Fruit fly (Drosophila melanogaster) whole organism, embryonic: ENCODE measurements around the gene CG11454.

Experiments
- CG10565 ChIP-seq: fragments of 200-800 bp; sonication (Bioruptor generic); optimal IDR thresholded peaks from 3 replicates; lab custom pipeline; 2016; ENCODE audit warnings: missing biosample characterization, mild to moderate bottlenecking, missing genetic modification characterization
- CG12299 ChIP-seq: fragments of 200-800 bp; sonication (Bioruptor generic); optimal IDR thresholded peaks from 2 replicates; lab custom pipeline; 2018; ENCODE audit warnings: missing biosample characterization, mild to moderate bottlenecking, missing genetic modification characterization
- CG12744 ChIP-seq: fragments of 200-800 bp; sonication (Bioruptor generic); optimal IDR thresholded peaks from 2 replicates; lab custom pipeline; 2016; ENCODE audit warnings: missing biosample characterization, missing genetic modification characterization
- CG12769 ChIP-seq: fragments of 200-800 bp; sonication (Bioruptor generic); optimal IDR thresholded peaks from 2 replicates; lab custom pipeline; 2019; ENCODE audit warnings: missing biosample characterization, mild to moderate bottlenecking, missing genetic modification characterization, moderate library complexity
- CG14710 ChIP-seq: fragments of 200-800 bp; sonication (Bioruptor generic); optimal IDR thresholded peaks from 3 replicates; lab custom pipeline; 2019; ENCODE audit warnings: missing biosample characterization, mild to moderate bottlenecking, missing genetic modification characterization, moderate library complexity
- CG14860 ChIP-seq: fragments of 200-800 bp; sonication (Bioruptor generic); IDR thresholded peaks from 3 replicates; pipeline ENCODE4 v1.3.6; 2022; ENCODE audit warnings: missing biosample characterization, missing genetic modification characterization; ENCODE audit not compliant: partially characterized antibody
- CG1602 ChIP-seq: fragments of 200-800 bp; sonication (Bioruptor generic); optimal IDR thresholded peaks from 3 replicates; lab custom pipeline; 2016; ENCODE audit warnings: missing biosample characterization, missing genetic modification characterization
- CG17829 ChIP-seq: fragments of 200-800 bp; optimal IDR thresholded peaks from 2 replicates; lab custom pipeline; 2019; ENCODE audit warnings: missing biosample characterization, mild to moderate bottlenecking, missing genetic modification characterization, moderate library complexity
- CG2875 ChIP-seq: fragments of 200-800 bp; sonication (Bioruptor generic); optimal IDR thresholded peaks from 2 replicates; lab custom pipeline; 2017; ENCODE audit warnings: missing biosample characterization, mild to moderate bottlenecking, missing genetic modification characterization, missing genetic modification reagents
- CG33557 ChIP-seq: fragments of 200-800 bp; sonication (Bioruptor generic); optimal IDR thresholded peaks from 2 replicates; lab custom pipeline; 2019; ENCODE audit warnings: missing biosample characterization, mild to moderate bottlenecking, missing genetic modification characterization, moderate library complexity
- CG42726 ChIP-seq: fragments of 200-800 bp; sonication (Bioruptor generic); IDR thresholded peaks from 2 replicates; pipeline ENCODE4 v1.3.6; 2022; ENCODE audit warnings: missing biosample characterization, missing genetic modification characterization; ENCODE audit not compliant: partially characterized antibody
- CG6791 ChIP-seq: fragments of 200-800 bp; sonication (Bioruptor generic); IDR thresholded peaks from 3 replicates; pipeline ENCODE4 v1.3.6; 2022; ENCODE audit warnings: missing biosample characterization, missing genetic modification characterization; ENCODE audit not compliant: partially characterized antibody
- CG6854 ChIP-seq: fragments of 200-800 bp; sonication (Bioruptor generic); optimal IDR thresholded peaks from 3 replicates; lab custom pipeline; 2017; ENCODE audit warnings: missing biosample characterization, mild to moderate bottlenecking, missing genetic modification characterization
- CG8924 ChIP-seq: fragments of 200-800 bp; optimal IDR thresholded peaks from 3 replicates; lab custom pipeline; 2019; ENCODE audit warnings: missing biosample characterization, mild to moderate bottlenecking, missing genetic modification characterization, moderate library complexity
- CrebB ChIP-seq: fragments of 200-800 bp; sonication (Bioruptor generic); optimal IDR thresholded peaks from 3 replicates; lab custom pipeline; 2018; ENCODE audit warnings: missing biosample characterization, mild to moderate bottlenecking, missing genetic modification characterization
- E2f2 ChIP-seq: fragments of 200-800 bp; sonication (Bioruptor generic); IDR thresholded peaks from 2 replicates; pipeline ENCODE4 v1.3.6; 2022; ENCODE audit warnings: missing biosample characterization, missing genetic modification characterization
- Gug ChIP-seq: fragments of 200-800 bp; sonication (Bioruptor generic); IDR thresholded peaks from 4 replicates; pipeline ENCODE4 v1.3.6; 2022; ENCODE audit warnings: missing biosample characterization, missing genetic modification characterization
- HLH3B ChIP-seq: fragments of 200-800 bp; sonication (Bioruptor generic); IDR thresholded peaks from 2 replicates; pipeline ENCODE4 v1.3.6; 2022; ENCODE audit warnings: missing biosample characterization, missing genetic modification characterization
- Hey ChIP-seq: fragments of 200-800 bp; sonication (Bioruptor generic); optimal IDR thresholded peaks from 3 replicates; lab custom pipeline; 2018; ENCODE audit warnings: missing biosample characterization, mild to moderate bottlenecking, missing genetic modification characterization
- Hr51 ChIP-seq, 2 experiments: fragments of 200-800 bp; sonication (Bioruptor generic); optimal IDR thresholded peaks; 2 replicates in 1 of 2; 3 replicates in 1 of 2; lab custom pipeline; 2016 to 2018; ENCODE audit warnings: missing biosample characterization in 2 of 2, missing genetic modification characterization in 2 of 2, mild to moderate bottlenecking in 1 of 2, moderate library complexity in 1 of 2
- Med ChIP-seq: fragments of 200-800 bp; sonication (Bioruptor generic); peaks from one replicate; lab custom pipeline; 2016; ENCODE audit warnings: missing biosample characterization, missing genetic modification characterization, mild to moderate bottlenecking, inconsistent platforms, moderate library complexity
- Meics ChIP-seq: fragments of 200-800 bp; sonication (Bioruptor generic); optimal IDR thresholded peaks from 2 replicates; lab custom pipeline; 2017; ENCODE audit warnings: missing biosample characterization, mild to moderate bottlenecking, missing genetic modification characterization
- Nf-YA ChIP-seq: fragments of 200-800 bp; sonication (Bioruptor generic); IDR thresholded peaks from 2 replicates; pipeline ENCODE4 v1.3.6; 2022; ENCODE audit warnings: missing biosample characterization, missing genetic modification characterization
- Rfx ChIP-seq: fragments of 200-800 bp; sonication (Bioruptor generic); IDR thresholded peaks from 2 replicates; pipeline ENCODE4 v1.3.6; 2022; ENCODE audit warnings: missing biosample characterization, missing genetic modification characterization
- Scr ChIP-seq: fragments of 200-800 bp; sonication (Bioruptor generic); IDR thresholded peaks from 2 replicates; pipeline ENCODE4 v1.3.6; 2022; ENCODE audit warnings: missing biosample characterization, missing genetic modification characterization; ENCODE audit not compliant: partially characterized antibody
- Sry-δ ChIP-seq: fragments of 200-800 bp; sonication (Bioruptor generic); optimal IDR thresholded peaks from 2 replicates; lab custom pipeline; 2016; ENCODE audit warnings: missing biosample characterization, missing genetic modification characterization
- Stat92E ChIP-seq, 3 experiments: fragments of >200 bp in 2 of 3; fragments of 200-800 bp in 1 of 3; sonication (Bioruptor generic) in 1 of 3; optimal IDR thresholded peaks; 2 replicates each; lab custom pipeline; 2017 to 2019; ENCODE audit warnings: missing biosample characterization in 3 of 3, missing genetic modification characterization in 3 of 3, mild to moderate bottlenecking in 1 of 3, moderate library complexity in 1 of 3
- ara ChIP-seq: fragments of 200-800 bp; sonication (Bioruptor generic); IDR thresholded peaks from 2 replicates; pipeline ENCODE4 v1.3.6; 2022; ENCODE audit warnings: missing biosample characterization, missing genetic modification characterization
- bigmax ChIP-seq: fragments of 200-800 bp; sonication (Bioruptor generic); optimal IDR thresholded peaks from 2 replicates; lab custom pipeline; 2018; ENCODE audit warnings: missing biosample characterization, mild to moderate bottlenecking, missing genetic modification characterization
- bowl ChIP-seq: fragments of 200-800 bp; sonication (Bioruptor generic); IDR thresholded peaks from 2 replicates; pipeline ENCODE4 v1.3.6; 2022; ENCODE audit warnings: missing biosample characterization, missing genetic modification characterization
- ewg ChIP-seq: fragments of 200-800 bp; sonication (Bioruptor generic); optimal IDR thresholded peaks from 3 replicates; lab custom pipeline; 2017; ENCODE audit warnings: mild to moderate bottlenecking, missing biosample characterization, missing genetic modification reagents, missing genetic modification characterization
- exex ChIP-seq: fragments of 200-800 bp; sonication (Bioruptor generic); optimal IDR thresholded peaks from 4 replicates; lab custom pipeline; 2018; ENCODE audit warnings: missing biosample characterization, mild to moderate bottlenecking, missing genetic modification characterization, moderate library complexity
- her ChIP-seq: fragments of 200-800 bp; sonication (Bioruptor generic); optimal IDR thresholded peaks from 2 replicates; lab custom pipeline; 2016; ENCODE audit warnings: missing biosample characterization, missing genetic modification characterization
- insv ChIP-seq, 2 experiments: fragments of 200-800 bp; sonication (Bioruptor generic); optimal IDR thresholded peaks; 3 replicates each; lab custom pipeline; 2016 to 2018; ENCODE audit warnings: missing biosample characterization in 2 of 2, missing genetic modification characterization in 2 of 2
- inv ChIP-seq: fragments of 200-800 bp; sonication (Bioruptor generic); IDR thresholded peaks from 2 replicates; pipeline ENCODE4 v1.3.6; 2022; ENCODE audit warnings: missing biosample characterization, missing genetic modification characterization; ENCODE audit not compliant: partially characterized antibody
- mirr ChIP-seq: fragments of 200-800 bp; sonication (Bioruptor generic); optimal IDR thresholded peaks from 3 replicates; lab custom pipeline; 2018; ENCODE audit warnings: missing biosample characterization, mild to moderate bottlenecking, missing genetic modification characterization
- odd ChIP-seq: fragments of 200-800 bp; sonication (Bioruptor generic); optimal IDR thresholded peaks from 2 replicates; lab custom pipeline; 2017; ENCODE audit warnings: missing biosample characterization, mild to moderate bottlenecking, missing genetic modification characterization
- pan ChIP-seq, 4 experiments: fragments of >200 bp in 3 of 4; fragments of 200-800 bp in 1 of 4; sonication (Bioruptor generic) in 1 of 4; optimal IDR thresholded peaks in 3 of 4; IDR thresholded peaks in 1 of 4; 2 replicates each; pipeline versions ENCODE4 v1.3.6 to Lab custom; 2017 to 2022; ENCODE audit warnings: missing biosample characterization in 2 of 4, missing genetic modification characterization in 2 of 4, mixed read lengths in 1 of 4
- phol ChIP-seq: fragments of 200-800 bp; sonication (Bioruptor generic); optimal IDR thresholded peaks from 3 replicates; lab custom pipeline; 2018; ENCODE audit warnings: missing biosample characterization, mild to moderate bottlenecking, missing genetic modification characterization, moderate library complexity
- repo ChIP-seq: fragments of 200-800 bp; sonication (Bioruptor generic); optimal IDR thresholded peaks from 2 replicates; lab custom pipeline; 2016; ENCODE audit warnings: missing biosample characterization, missing genetic modification characterization
- salm ChIP-seq: fragments of 200-800 bp; sonication (Bioruptor generic); optimal IDR thresholded peaks from 2 replicates; lab custom pipeline; 2018; ENCODE audit warnings: missing biosample characterization, mild to moderate bottlenecking, missing genetic modification characterization
- sens ChIP-seq: fragments of 200-800 bp; sonication (Bioruptor generic); peaks from one replicate; lab custom pipeline; 2016; ENCODE audit warnings: missing biosample characterization, missing genetic modification characterization
- stc ChIP-seq: fragments of 200-800 bp; sonication (Bioruptor generic); IDR thresholded peaks from 2 replicates; pipeline ENCODE4 v1.3.6; 2022; ENCODE audit warnings: missing biosample characterization, missing genetic modification characterization
- stwl ChIP-seq: fragments of 200-800 bp; sonication (Bioruptor generic); optimal IDR thresholded peaks from 3 replicates; lab custom pipeline; 2018; ENCODE audit warnings: missing biosample characterization, mild to moderate bottlenecking, missing genetic modification characterization, moderate library complexity
- trem ChIP-seq: fragments of 200-800 bp; optimal IDR thresholded peaks from 3 replicates; lab custom pipeline; 2019; ENCODE audit warnings: missing biosample characterization, mild to moderate bottlenecking, missing genetic modification characterization, moderate library complexity
- unc-4 ChIP-seq: fragments of 200-800 bp; sonication (Bioruptor generic); IDR thresholded peaks from 2 replicates; pipeline ENCODE4 v1.3.6; 2022; ENCODE audit warnings: missing biosample characterization, missing genetic modification characterization; ENCODE audit not compliant: partially characterized antibody
- zen2 ChIP-seq: fragments of 200-800 bp; sonication (Bioruptor generic); IDR thresholded peaks from 3 replicates; pipeline ENCODE4 v1.3.6; 2022; ENCODE audit warnings: missing biosample characterization, missing genetic modification characterization; ENCODE audit not compliant: partially characterized antibody

CG11454 gene

dm6 chr2L:114429-114828, 28.7 kb upstream of the CG11454 start, which contains the start of gene ND-15 (continued):
- TF ChIP-seq CG42726 (GFP tag; lab: Robert Waterston, UW): peak; percentile 76; the same call in 1 of the 2 replicates
- TF ChIP-seq trem (tag; lab: Kevin White, UChicago): peak; percentile 29
- TF ChIP-seq CG12299 (tag; lab: Kevin White, UChicago): no peak
- no peak for TF ChIP-seq CG17829 (tag; lab: Kevin White, UChicago)
- TF ChIP-seq zen2 (GFP tag; lab: Robert Waterston, UW): peak; percentile 46; the same call in 1 of the 3 replicates
- no peak for TF ChIP-seq CG8924 (tag; lab: Kevin White, UChicago)
- TF ChIP-seq Sry-δ (GFP tag; lab: Kevin White, UChicago): peak; percentile 79
- TF ChIP-seq Med: peak; percentile 74
- TF ChIP-seq unc-4 (GFP tag; lab: Robert Waterston, UW): peak; percentile 80
- 0 out of 3 replicates have a peak, but pooled peaks have one; percentile 50 for TF ChIP-seq CG6791 (GFP tag; lab: Robert Waterston, UW)
- no peak for TF ChIP-seq bigmax (GFP tag; lab: Kevin White, UChicago)
- no peak for TF ChIP-seq Meics (GFP tag; lab: Kevin White, UChicago)
- TF ChIP-seq Scr (GFP tag; lab: Robert Waterston, UW): peak; percentile 80
- TF ChIP-seq E2f2 (GFP tag; lab: Robert Waterston, UW): peak; percentile 57
- TF ChIP-seq ara (GFP tag; lab: Robert Waterston, UW): no peak
- TF ChIP-seq CG12744: no peak
- TF ChIP-seq exex (tag; lab: Kevin White, UChicago): peak; percentile 25
- peak; percentile 17; the same call in 1 of the 2 replicates for TF ChIP-seq Rfx
- TF ChIP-seq bowl: no peak
- peak; percentile 92 for TF ChIP-seq phol
- peak; percentile 65 for TF ChIP-seq ewg
- TF ChIP-seq insv (GFP tag; optimal IDR thresholded peaks at IDR 0.05; lab: Kevin White, UChicago): no peak
- TF ChIP-seq HLH3B (GFP tag; lab: Robert Waterston, UW): no peak
- peak; percentile 44 for TF ChIP-seq stwl

- no peak for TF ChIP-seq repo (GFP tag; lab: Kevin White, UChicago)
- TF ChIP-seq inv: no peak
- no peak for TF ChIP-seq CG6854 (GFP tag; lab: Kevin White, UChicago)
- TF ChIP-seq odd (GFP tag; lab: Kevin White, UChicago): no peak
- no peak for TF ChIP-seq stc (GFP tag; lab: Robert Waterston, UW)
- no peak for TF ChIP-seq salm (tag; lab: Kevin White, UChicago)
- no peak for TF ChIP-seq Nf-YA (GFP tag; lab: Robert Waterston, UW)
- no peak for TF ChIP-seq pan (optimal IDR thresholded peaks at IDR 0.05; lab: Kevin White, UChicago)
- TF ChIP-seq pan (GFP tag; optimal IDR thresholded peaks at IDR 0.05 in 1 of 2, IDR thresholded peaks at IDR 0.05 in 1 of 2): no peak
- no peak for TF ChIP-seq Hr51 (GFP tag; optimal IDR thresholded peaks at IDR 0.05; lab: Kevin White, UChicago)
- no peak for TF ChIP-seq CG1602 (GFP tag; lab: Kevin White, UChicago)
These were observed 26.7 kb upstream of the CG11454 start, which contains the start of gene CG13694 for dm6 chr2L:116388-116787. Gene CG13694 (minus strand): TSS chr2L:116488.

dm6 chr2L:117750-118149, 25.4 kb upstream of the CG11454 start:
- TF ChIP-seq CG12769 (tag; lab: Kevin White, UChicago) (peak; percentile 28), her (GFP tag; lab: Kevin White, UChicago) (no peak), CG33557 (GFP tag; lab: Kevin White, UChicago) (peak; percentile 13), Stat92E (GFP tag; optimal IDR thresholded peaks at IDR 0.05; lab: Kevin White, UChicago) (no peak), HLH3B (GFP tag; lab: Robert Waterston, UW) (peak; percentile 39; the same call in 1 of the 2 replicates), Gug (no peak), CG10565 (GFP tag; lab: Kevin White, UChicago) (no peak), CrebB (tag; lab: Kevin White, UChicago) (peak; percentile 20), Hey (tag; lab: Kevin White, UChicago) (peak; percentile 13), CG14710 (tag; lab: Kevin White, UChicago) (peak; percentile 6), CG2875 (GFP tag; lab: Kevin White, UChicago) (peak; percentile 56), CG14860 (GFP tag; lab: Robert Waterston, UW) (no peak), sens (GFP tag; lab: Kevin White, UChicago) (peak; percentile 66), mirr (peak; percentile 70)
